Fruit fly (Drosophila melanogaster) whole organism, embryonic: ENCODE results near the gene Srp14.

Experiments used
- Bteb2 ChIP-seq: fragments of 200-800 bp; sonication (Bioruptor generic); optimal IDR thresholded peaks from 2 replicates; lab custom pipeline; 2016; ENCODE audit warnings: missing biosample characterization, missing genetic modification characterization
- C15 ChIP-seq: fragments of 200-800 bp; sonication (Bioruptor generic); IDR thresholded peaks from 3 replicates; pipeline ENCODE4 v1.3.6; 2022; ENCODE audit warnings: missing biosample characterization, missing genetic modification characterization
- CG10431 ChIP-seq: fragments of 200-800 bp; sonication (Bioruptor generic); optimal IDR thresholded peaks from 3 replicates; lab custom pipeline; 2018; ENCODE audit warnings: missing biosample characterization, mild to moderate bottlenecking, missing genetic modification characterization
- CG10462 ChIP-seq: fragments of 200-800 bp; sonication (Bioruptor generic); optimal IDR thresholded peaks from 2 replicates; lab custom pipeline; 2016; ENCODE audit warnings: missing biosample characterization, missing genetic modification characterization
- CG13424 ChIP-seq: fragments of 200-800 bp; sonication (Bioruptor generic); optimal IDR thresholded peaks from 2 replicates; lab custom pipeline; 2019; ENCODE audit warnings: missing biosample characterization, mild to moderate bottlenecking, missing genetic modification characterization, moderate library complexity
- CG14667 ChIP-seq: fragments of 200-800 bp; sonication (Bioruptor generic); IDR thresholded peaks from 2 replicates; pipeline ENCODE4 v1.3.6; 2022; ENCODE audit warnings: missing biosample characterization, missing genetic modification characterization
- CG15073 ChIP-seq: fragments of 200-800 bp; sonication (Bioruptor generic); optimal IDR thresholded peaks from 2 replicates; lab custom pipeline; 2016; ENCODE audit warnings: missing biosample characterization, missing genetic modification characterization
- CG18262 ChIP-seq: fragments of 200-800 bp; optimal IDR thresholded peaks from 3 replicates; lab custom pipeline; 2019; ENCODE audit warnings: missing biosample characterization, mild to moderate bottlenecking, missing genetic modification characterization, moderate library complexity
- CG18764 ChIP-seq: fragments of 200-800 bp; sonication (Bioruptor generic); optimal IDR thresholded peaks from 3 replicates; lab custom pipeline; 2016; ENCODE audit warnings: missing biosample characterization, missing genetic modification characterization
- CG31365 ChIP-seq: fragments of 200-800 bp; sonication (Bioruptor generic); optimal IDR thresholded peaks from 2 replicates; lab custom pipeline; 2018; ENCODE audit warnings: missing biosample characterization, mild to moderate bottlenecking, missing genetic modification characterization
- CG32772 ChIP-seq: fragments of 200-800 bp; sonication (Bioruptor generic); IDR thresholded peaks from 2 replicates; pipeline ENCODE4 v1.3.6; 2022; ENCODE audit warnings: missing biosample characterization, missing genetic modification characterization
- CG33557 ChIP-seq: fragments of 200-800 bp; sonication (Bioruptor generic); optimal IDR thresholded peaks from 2 replicates; lab custom pipeline; 2019; ENCODE audit warnings: missing biosample characterization, mild to moderate bottlenecking, missing genetic modification characterization, moderate library complexity
- CG4404 ChIP-seq: fragments of 200-800 bp; sonication (Bioruptor generic); IDR thresholded peaks from 2 replicates; pipeline ENCODE4 v1.3.6; 2022; ENCODE audit warnings: missing biosample characterization, missing genetic modification characterization
- CG6272 ChIP-seq: fragments of 200-800 bp; sonication (Bioruptor generic); IDR thresholded peaks from 2 replicates; pipeline ENCODE4 v1.3.6; 2022; ENCODE audit warnings: missing biosample characterization, missing genetic modification characterization
- CG6683 ChIP-seq: fragments of 200-800 bp; sonication (Bioruptor generic); optimal IDR thresholded peaks from 2 replicates; lab custom pipeline; 2017; ENCODE audit warnings: missing biosample characterization, mild to moderate bottlenecking, missing genetic modification characterization, missing genetic modification reagents
- CG7357 ChIP-seq: fragments of 200-800 bp; sonication (Bioruptor generic); IDR thresholded peaks from 3 replicates; pipeline ENCODE4 v1.3.6; 2022; ENCODE audit warnings: missing biosample characterization, missing genetic modification characterization
- CG7372 ChIP-seq: fragments of 200-800 bp; sonication (Bioruptor generic); IDR thresholded peaks from 2 replicates; pipeline ENCODE4 v1.3.6; 2022; ENCODE audit warnings: missing biosample characterization, missing genetic modification characterization
- CG7963 ChIP-seq: fragments of 200-800 bp; sonication (Bioruptor generic); IDR thresholded peaks from 3 replicates; pipeline ENCODE4 v1.3.6; 2022; ENCODE audit warnings: missing biosample characterization, missing genetic modification characterization; ENCODE audit not compliant: partially characterized antibody
- CG8359 ChIP-seq: fragments of 200-800 bp; sonication (Bioruptor generic); optimal IDR thresholded peaks from 2 replicates; lab custom pipeline; 2017; ENCODE audit warnings: missing biosample characterization, mild to moderate bottlenecking, missing genetic modification characterization, borderline replicate concordance
- CG9609 ChIP-seq: fragments of 200-800 bp; sonication (Bioruptor generic); optimal IDR thresholded peaks from 3 replicates; lab custom pipeline; 2016; ENCODE audit warnings: missing biosample characterization, missing genetic modification characterization
- CG9797 ChIP-seq: fragments of 200-800 bp; sonication (Bioruptor generic); optimal IDR thresholded peaks from 3 replicates; lab custom pipeline; 2018; ENCODE audit warnings: missing biosample characterization, mild to moderate bottlenecking, missing genetic modification characterization
- CG9876 ChIP-seq: fragments of 200-800 bp; sonication (Bioruptor generic); optimal IDR thresholded peaks from 2 replicates; lab custom pipeline; 2016; ENCODE audit warnings: missing biosample characterization, missing genetic modification characterization
- CkIIα-i1 ChIP-seq: fragments of 200-800 bp; sonication (Bioruptor generic); IDR thresholded peaks from 2 replicates; pipeline ENCODE4 v1.3.6; 2022; ENCODE audit warnings: missing biosample characterization, missing genetic modification characterization
- Deaf1 ChIP-seq: fragments of 200-800 bp; optimal IDR thresholded peaks from 3 replicates; lab custom pipeline; 2019; ENCODE audit warnings: missing biosample characterization, mild to moderate bottlenecking, missing genetic modification characterization, moderate library complexity
- Dip2 ChIP-seq: fragments of 200-800 bp; sonication (Bioruptor generic); IDR thresholded peaks from 2 replicates; pipeline ENCODE4 v1.3.6; 2022; ENCODE audit warnings: missing biosample characterization, missing genetic modification characterization
- Doc3 ChIP-seq: fragments of 200-800 bp; sonication (Bioruptor generic); IDR thresholded peaks from 3 replicates; pipeline ENCODE4 v1.3.6; 2022; ENCODE audit warnings: missing biosample characterization, missing genetic modification characterization; ENCODE audit not compliant: partially characterized antibody
- ERR ChIP-seq: fragments of 200-800 bp; sonication (Bioruptor generic); optimal IDR thresholded peaks from 2 replicates; lab custom pipeline; 2016; ENCODE audit warnings: missing biosample characterization, missing genetic modification characterization
- Fer1 ChIP-seq: fragments of 200-800 bp; sonication (Bioruptor generic); optimal IDR thresholded peaks from 2 replicates; lab custom pipeline; 2017; ENCODE audit warnings: missing biosample characterization, mild to moderate bottlenecking, missing genetic modification characterization
- H15 ChIP-seq: fragments of 200-800 bp; sonication (Bioruptor generic); IDR thresholded peaks from 3 replicates; pipeline ENCODE4 v1.3.6; 2022; ENCODE audit warnings: missing biosample characterization, missing genetic modification characterization
- NC2β ChIP-seq: fragments of 200-800 bp; sonication (Bioruptor generic); optimal IDR thresholded peaks from 2 replicates; lab custom pipeline; 2016; ENCODE audit warnings: missing biosample characterization, missing genetic modification characterization
- Ravus ChIP-seq: fragments of 200-800 bp; sonication (Bioruptor generic); IDR thresholded peaks from 2 replicates; pipeline ENCODE4 v1.3.6; 2022; ENCODE audit warnings: missing biosample characterization, missing genetic modification characterization
- Scr ChIP-seq: fragments of 200-800 bp; sonication (Bioruptor generic); IDR thresholded peaks from 2 replicates; pipeline ENCODE4 v1.3.6; 2022; ENCODE audit warnings: missing biosample characterization, missing genetic modification characterization; ENCODE audit not compliant: partially characterized antibody
- Xbp1 ChIP-seq: fragments of 200-800 bp; sonication (Bioruptor generic); optimal IDR thresholded peaks from 3 replicates; lab custom pipeline; 2016; ENCODE audit warnings: missing biosample characterization, mild to moderate bottlenecking, missing genetic modification characterization
- YL-1 ChIP-seq: fragments of 200-800 bp; sonication (Bioruptor generic); optimal IDR thresholded peaks from 3 replicates; lab custom pipeline; 2017; ENCODE audit warnings: missing biosample characterization, mild to moderate bottlenecking, missing genetic modification characterization
- al ChIP-seq: fragments of 200-800 bp; sonication (Bioruptor generic); IDR thresholded peaks from 2 replicates; pipeline ENCODE4 v1.3.6; 2022; ENCODE audit warnings: missing biosample characterization, missing genetic modification characterization
- bigmax ChIP-seq: fragments of 200-800 bp; sonication (Bioruptor generic); optimal IDR thresholded peaks from 2 replicates; lab custom pipeline; 2018; ENCODE audit warnings: missing biosample characterization, mild to moderate bottlenecking, missing genetic modification characterization
- chinmo ChIP-seq: fragments of 200-800 bp; sonication (Bioruptor generic); IDR thresholded peaks from 4 replicates; pipeline ENCODE4 v1.3.6; 2022; ENCODE audit warnings: missing biosample characterization, missing genetic modification characterization; ENCODE audit not compliant: partially characterized antibody
- corto ChIP-seq: fragments of 200-800 bp; sonication (Bioruptor generic); optimal IDR thresholded peaks from 2 replicates; lab custom pipeline; 2016; ENCODE audit warnings: missing biosample characterization, mild to moderate bottlenecking, missing genetic modification characterization, moderate library complexity
- fd102C ChIP-seq: fragments of 200-800 bp; sonication (Bioruptor generic); optimal IDR thresholded peaks from 2 replicates; lab custom pipeline; 2018; ENCODE audit warnings: missing biosample characterization, mild to moderate bottlenecking, missing genetic modification characterization, moderate library complexity
- her ChIP-seq: fragments of 200-800 bp; sonication (Bioruptor generic); optimal IDR thresholded peaks from 2 replicates; lab custom pipeline; 2016; ENCODE audit warnings: missing biosample characterization, missing genetic modification characterization
- ind ChIP-seq: fragments of 200-800 bp; sonication (Bioruptor generic); optimal IDR thresholded peaks from 3 replicates; lab custom pipeline; 2016; ENCODE audit warnings: missing biosample characterization, missing genetic modification characterization
- odd ChIP-seq: fragments of 200-800 bp; sonication (Bioruptor generic); optimal IDR thresholded peaks from 2 replicates; lab custom pipeline; 2017; ENCODE audit warnings: missing biosample characterization, mild to moderate bottlenecking, missing genetic modification characterization
- otp ChIP-seq: fragments of 200-800 bp; sonication (Bioruptor generic); IDR thresholded peaks from 3 replicates; pipeline ENCODE4, ENCODE4 v1.3.6; 2022; ENCODE audit warnings: missing biosample characterization, missing genetic modification characterization
- peb ChIP-seq: fragments of 200-800 bp; sonication (Bioruptor generic); IDR thresholded peaks from 2 replicates; pipeline ENCODE4 v1.3.6; 2022; ENCODE audit warnings: missing biosample characterization, missing genetic modification characterization
- pita ChIP-seq: fragments of 200-800 bp; sonication (Bioruptor generic); optimal IDR thresholded peaks from 2 replicates; lab custom pipeline; 2017; ENCODE audit warnings: missing biosample characterization, mild to moderate bottlenecking, missing genetic modification characterization
- stwl ChIP-seq: fragments of 200-800 bp; sonication (Bioruptor generic); optimal IDR thresholded peaks from 3 replicates; lab custom pipeline; 2018; ENCODE audit warnings: missing biosample characterization, mild to moderate bottlenecking, missing genetic modification characterization, moderate library complexity
- tgo ChIP-seq: fragments of 200-800 bp; sonication (Bioruptor generic); IDR thresholded peaks from 3 replicates; pipeline ENCODE4 v1.3.6; 2022; ENCODE audit warnings: missing biosample characterization, missing genetic modification characterization
- trh ChIP-seq: fragments of 200-800 bp; sonication (Bioruptor generic); optimal IDR thresholded peaks from 2 replicates; lab custom pipeline; 2016; ENCODE audit warnings: missing biosample characterization, missing genetic modification characterization
- wdn ChIP-seq: fragments of 200-800 bp; sonication (Bioruptor generic); IDR thresholded peaks from 2 replicates; pipeline ENCODE4 v1.3.6; 2022; ENCODE audit warnings: missing biosample characterization, missing genetic modification characterization
- wek ChIP-seq: fragments of 200-800 bp; sonication (Bioruptor generic); optimal IDR thresholded peaks from 3 replicates; lab custom pipeline; 2018; ENCODE audit warnings: missing biosample characterization, mild to moderate bottlenecking, missing genetic modification characterization, moderate library complexity

Srp14 gene

dm6 chr3R:20542283-20543144, 37.4 kb upstream of the Srp14 start (continued):
- TF ChIP-seq peb (GFP tag; lab: Robert Waterston, UW) (no peak), stwl (no peak), H15 (GFP tag; lab: Robert Waterston, UW) (no peak), fd102C (GFP tag; lab: Kevin White, UChicago) (peak; percentile 75), CG8359 (peak; percentile 5), Dip2 (GFP tag; lab: Robert Waterston, UW) (no peak), CG10431 (GFP tag; lab: Kevin White, UChicago) (peak; percentile 3), Ravus (GFP tag; lab: Robert Waterston, UW) (no peak), Scr (GFP tag; lab: Robert Waterston, UW) (no peak), otp (GFP tag; lab: Robert Waterston, UW) (peak; percentile 34; the same call in 2 of the 3 replicates), CG13424 (tag; lab: Kevin White, UChicago) (peak; percentile 37), trh (GFP tag; lab: Kevin White, UChicago) (no peak), CG10462 (GFP tag; lab: Kevin White, UChicago) (no peak), C15 (no peak), wdn (GFP tag; lab: Robert Waterston, UW) (no peak), her (GFP tag; lab: Kevin White, UChicago) (no peak), pita (no peak), corto (GFP tag; lab: Kevin White, UChicago) (no peak), wek (peak; percentile 60), CG9876 (no peak), CG4404 (no peak), tgo (no peak; the same call in 2 of the 3 replicates), CG7357 (GFP tag; lab: Robert Waterston, UW) (no peak), CG31365 (tag; lab: Kevin White, UChicago) (no peak), Fer1 (GFP tag; lab: Kevin White, UChicago) (peak; percentile 4), CG6683 (GFP tag; lab: Kevin White, UChicago) (no peak), CG7372 (GFP tag; lab: Robert Waterston, UW) (no peak), YL-1 (GFP tag; lab: Kevin White, UChicago) (peak; percentile 19), Xbp1 (GFP tag; lab: Kevin White, UChicago) (no peak), NC2β (GFP tag; lab: Kevin White, UChicago) (no peak), CG15073 (no peak), CG33557 (GFP tag; lab: Kevin White, UChicago) (peak; percentile 84), Deaf1 (peak; percentile 29), bigmax (GFP tag; lab: Kevin White, UChicago) (no peak), ERR (GFP tag; lab: Kevin White, UChicago) (no peak), CG6272 (GFP tag; lab: Robert Waterston, UW) (no peak), Bteb2 (GFP tag; lab: Kevin White, UChicago) (no peak), al (GFP tag; lab: Robert Waterston, UW) (no peak), odd (GFP tag; lab: Kevin White, UChicago) (peak; percentile 54), Doc3 (GFP tag; lab: Robert Waterston, UW) (no peak), ind (GFP tag; lab: Kevin White, UChicago) (no peak), CG18764 (GFP tag; lab: Kevin White, UChicago) (no peak), chinmo (0 out of 4 replicates have a peak, but pooled peaks have one; percentile 47), CG18262 (tag; lab: Kevin White, UChicago) (peak; percentile 61), CG32772 (GFP tag; lab: Robert Waterston, UW) (no peak), CkIIα-i1 (GFP tag; lab: Robert Waterston, UW) (no peak), CG9609 (GFP tag; lab: Kevin White, UChicago) (no peak), CG14667 (no peak), CG9797 (GFP tag; lab: Kevin White, UChicago) (no peak), CG7963 (no peak)
